Worm (Caenorhabditis elegans) whole organism, L4 larva: Measurements from ENCODE around the gene srx-85.

Source experiments
- aly-2 ChIP-seq: sonication (generic microtip); optimal IDR thresholded peaks from 2 replicates; lab custom pipeline; 2018; ENCODE audit warnings: missing biosample characterization, missing genetic modification characterization
- ama-1 ChIP-seq: fragments of 150-350 bp; optimal IDR thresholded peaks from 2 replicates; lab custom pipeline; 2014; ENCODE audit warnings: inconsistent platforms, mixed read lengths
- sdz-12 ChIP-seq: fragments of 200-800 bp; sonication (Bioruptor generic); optimal IDR thresholded peaks from 2 replicates; lab custom pipeline; 2018; ENCODE audit warnings: mild to moderate bottlenecking, missing genetic modification characterization, missing compliant biosample characterization
- unc-62 ChIP-seq, 3 experiments: fragments of 150-350 bp in 1 of 3; sonication (generic microtip); optimal IDR thresholded peaks in 2 of 3; peaks in 1 of 3; 1 replicate in 1 of 3; 2 replicates in 2 of 3; lab custom pipeline; 2014 to 2017; ENCODE audit warnings: missing biosample characterization in 3 of 3, missing genetic modification characterization in 3 of 3, missing genetic modification reagents in 3 of 3, missing genotype in 1 of 3

DNA sequence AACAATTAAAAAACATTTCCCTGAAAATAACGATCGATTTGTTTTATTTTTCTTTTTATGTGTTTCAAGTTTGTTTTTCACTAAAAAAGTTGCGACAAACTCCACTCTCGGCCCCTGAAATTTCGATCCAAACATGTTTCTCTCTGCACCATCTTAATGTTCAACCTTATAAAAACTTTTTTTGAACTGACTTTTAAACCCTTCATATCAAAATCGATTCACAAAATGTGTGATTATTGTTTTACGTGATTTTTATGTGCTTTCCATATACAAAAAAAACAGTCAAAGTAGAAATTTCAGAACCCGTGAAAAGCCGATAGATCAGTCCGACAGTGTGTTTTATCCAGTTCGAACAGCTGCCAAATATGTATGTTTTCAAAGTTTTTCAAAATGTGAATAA, 24.9 kb upstream of the srx-85 start, which contains the start of gene ccch-1:
- TF ChIP-seq ama-1 (lab: Kevin White, UChicago) (no peak), sdz-12 (GFP tag; lab: Kevin White, UChicago) (no peak), unc-62 (GFP tag; optimal IDR thresholded peaks at IDR 0.05 in 1 of 2; lab: Kevin White, UChicago) (no peak), unc-62 (tag; optimal IDR thresholded peaks at IDR 0.05; lab: Kevin White, UChicago) (no peak), aly-2 (no peak)
